Fruit fly (Drosophila melanogaster): ENCODE measurements around the gene CG3698.

Gene CG3698

DNA sequence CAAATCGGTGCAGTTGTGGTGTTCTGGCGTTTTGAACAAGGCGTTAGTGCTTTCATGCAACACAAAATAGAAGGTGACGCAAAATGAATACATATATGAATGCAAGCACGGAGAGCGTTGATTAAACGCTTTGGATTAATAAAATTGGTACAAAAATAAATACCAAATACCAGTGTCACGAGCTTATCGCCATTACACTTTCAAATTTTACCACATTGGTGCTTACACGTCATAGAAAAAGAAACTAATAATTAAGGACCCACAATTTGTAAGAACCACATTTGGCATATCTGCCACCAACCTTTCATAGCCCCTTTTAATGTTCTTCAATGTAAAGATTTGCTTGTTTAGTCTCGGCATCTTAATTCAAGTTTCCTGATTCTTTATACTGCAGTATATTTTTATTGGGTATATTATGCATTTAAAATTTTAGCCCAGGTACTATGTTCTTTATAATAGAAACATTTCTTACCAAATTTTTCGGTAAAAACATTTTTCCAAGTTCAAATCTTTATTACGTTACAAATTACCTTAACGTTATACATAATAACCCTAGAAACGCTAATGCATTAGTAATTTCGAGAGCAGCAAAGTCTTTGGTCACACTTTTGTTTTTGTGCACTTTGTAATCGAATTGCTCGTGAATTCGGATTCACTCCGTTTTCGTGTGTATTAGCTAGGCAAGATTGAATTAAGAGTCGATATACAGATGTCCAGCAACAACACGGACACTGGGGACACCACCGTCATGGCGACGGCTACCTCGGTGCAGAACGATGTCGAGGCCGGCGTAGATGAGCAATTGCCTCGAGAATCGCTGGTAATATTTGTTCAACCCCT is 19.7 kb downstream of the CG3698 start, which contains the start of the genes Pex16 and Pex14 (continued):
- TF ChIP-seq Eip74EF (GFP tag; optimal IDR thresholded peaks at IDR 0.05) = no peak
- peak; percentile 72 for TF ChIP-seq CG17328 (GFP tag; IDR thresholded peaks at IDR 0.05)
- TF ChIP-seq CHES-1-like (GFP tag; optimal IDR thresholded peaks at IDR 0.05) = peak; percentile 60
- no peak for TF ChIP-seq CG2202 (tag; optimal IDR thresholded peaks at IDR 0.05)
- TF ChIP-seq CG6175 (GFP tag; IDR thresholded peaks at IDR 0.05) = peak; percentile 58; the same call in 1 of the 3 replicates
- peak; percentile 73 for TF ChIP-seq Mrtf (GFP tag; IDR thresholded peaks at IDR 0.05)
- peak; percentile 79 for TF ChIP-seq CoRest (tag; optimal IDR thresholded peaks at IDR 0.05)
- TF ChIP-seq CG18764 (GFP tag; optimal IDR thresholded peaks at IDR 0.05) = peak; percentile 41
- peak; percentile 67 for TF ChIP-seq Aef1 (GFP tag; IDR thresholded peaks at IDR 0.05)
- peak; percentile 45 for TF ChIP-seq CG13296 (GFP tag; optimal IDR thresholded peaks at IDR 0.05)
- peak; percentile 78 for TF ChIP-seq CG13624 (GFP tag; optimal IDR thresholded peaks at IDR 0.05)
- TF ChIP-seq CG7357 (GFP tag; IDR thresholded peaks at IDR 0.05) = peak; percentile 40; the same call in 1 of the 3 replicates
- TF ChIP-seq salm (tag; optimal IDR thresholded peaks at IDR 0.05) = no peak
- TF ChIP-seq CG12659 (GFP tag; optimal IDR thresholded peaks at IDR 0.05) = peak; percentile 56
- TF ChIP-seq CG14050 (GFP tag; IDR thresholded peaks at IDR 0.05) = peak; percentile 45; the same call in 2 of the 3 replicates
- TF ChIP-seq tup (GFP tag; optimal IDR thresholded peaks at IDR 0.05) = no peak
- TF ChIP-seq repo (GFP tag; optimal IDR thresholded peaks at IDR 0.05) = peak; percentile 70
- no peak for TF ChIP-seq Hr39 (optimal IDR thresholded peaks at IDR 0.05)
- peak; percentile 77 for TF ChIP-seq gem (tag; optimal IDR thresholded peaks at IDR 0.05)
- no peak for TF ChIP-seq CG16779 (GFP tag; IDR thresholded peaks at IDR 0.05)
- TF ChIP-seq wor (GFP tag; IDR thresholded peaks at IDR 0.05) = no peak
- no peak for TF ChIP-seq CkIIα-i1 (GFP tag; IDR thresholded peaks at IDR 0.05)
- no peak for TF ChIP-seq gt (GFP tag; IDR thresholded peaks at IDR 0.05)
- no peak for TF ChIP-seq CG4282 (GFP tag; optimal IDR thresholded peaks at IDR 0.05)
- TF ChIP-seq hbn (GFP tag; IDR thresholded peaks at IDR 0.05; ENCODE audit: partially characterized antibody) = no peak
- peak; percentile 53 for TF ChIP-seq Max (GFP tag; optimal IDR thresholded peaks at IDR 0.05)
- TF ChIP-seq CG32767 (GFP tag; IDR thresholded peaks at IDR 0.05) = 0 out of 2 replicates have a peak, but pooled peaks have one; percentile 44
- no peak for TF ChIP-seq h (optimal IDR thresholded peaks at IDR 0.05)
- TF ChIP-seq CG8478 (optimal IDR thresholded peaks at IDR 0.05) = no peak
- peak; percentile 75; the same call in 2 of the 3 replicates for TF ChIP-seq CG2199 (GFP tag; IDR thresholded peaks at IDR 0.05)
- TF ChIP-seq chif (GFP tag; optimal IDR thresholded peaks at IDR 0.05) = peak; percentile 48 to 84
- TF ChIP-seq Dip3 (GFP tag; optimal IDR thresholded peaks at IDR 0.05) = peak; percentile 69
- no peak for TF ChIP-seq ham (GFP tag; IDR thresholded peaks at IDR 0.05)
- no peak for TF ChIP-seq sens-2 (GFP tag; IDR thresholded peaks at IDR 0.05)
- TF ChIP-seq CG14667 (GFP tag; IDR thresholded peaks at IDR 0.05) = peak; percentile 68
- no peak for TF ChIP-seq cad (GFP tag; optimal IDR thresholded peaks at IDR 0.05)
- no peak for TF ChIP-seq sim (GFP tag; IDR thresholded peaks at IDR 0.05)
- peak; percentile 64; the same call in 2 of the 3 replicates for TF ChIP-seq B-H1 (GFP tag; IDR thresholded peaks at IDR 0.05)
- no peak for TF ChIP-seq CG8359 (GFP tag; optimal IDR thresholded peaks at IDR 0.05; ENCODE audit: borderline replicate concordance)
- no peak for TF ChIP-seq yki (optimal IDR thresholded peaks at IDR 0.05)
- TF ChIP-seq CG1233 (GFP tag; optimal IDR thresholded peaks at IDR 0.05) = peak; percentile 57
- TF ChIP-seq pros (GFP tag; optimal IDR thresholded peaks at IDR 0.05) = no peak
- TF ChIP-seq CG9797 (GFP tag; optimal IDR thresholded peaks at IDR 0.05) = peak; percentile 47
- peak; percentile 47 for TF ChIP-seq CG2116 (GFP tag; optimal IDR thresholded peaks at IDR 0.05)
- TF ChIP-seq CG17829 (tag; optimal IDR thresholded peaks at IDR 0.05) = peak; percentile 64
- TF ChIP-seq CG2889 (GFP tag; IDR thresholded peaks at IDR 0.05) = peak; percentile 81
- TF ChIP-seq CG10979 (tag; optimal IDR thresholded peaks at IDR 0.05) = peak; percentile 39
- TF ChIP-seq YL-1 (GFP tag; optimal IDR thresholded peaks at IDR 0.05) = peak; percentile 47
- TF ChIP-seq Side (GFP tag; optimal IDR thresholded peaks at IDR 0.05) = peak; percentile 68
- no peak for TF ChIP-seq Nf-YA (GFP tag; IDR thresholded peaks at IDR 0.05)
- TF ChIP-seq CG18619 (GFP tag; optimal IDR thresholded peaks at IDR 0.05) = peak; percentile 69

Data from whole organism, embryonic.